Worm (Caenorhabditis elegans) whole organism, mixed stage, embryonic: Measurements from ENCODE around the gene ran-1.

Experiments used
- M03D4.4 ChIP-seq: sonication (generic microtip); optimal IDR thresholded peaks from 2 replicates; lab custom pipeline; 2017; ENCODE audit warnings: mild to moderate bottlenecking, missing genetic modification characterization, missing compliant biosample characterization
- bed-3 ChIP-seq: fragments of 200-800 bp; sonication (Bioruptor generic); optimal IDR thresholded peaks from 3 replicates; lab custom pipeline; 2018; ENCODE audit warnings: mild to moderate bottlenecking, missing genetic modification characterization, moderate library complexity, missing compliant biosample characterization
- ceh-39 ChIP-seq: fragments of 150-350 bp; optimal IDR thresholded peaks from 2 replicates; lab custom pipeline; 2014; ENCODE audit warnings: missing biosample characterization, missing genetic modification characterization
- ceh-43 ChIP-seq: fragments of 200-800 bp; sonication (Bioruptor generic); optimal IDR thresholded peaks from 2 replicates; lab custom pipeline; 2018; ENCODE audit warnings: mild to moderate bottlenecking, missing genetic modification characterization, moderate library complexity, missing compliant biosample characterization
- ceh-83 ChIP-seq: fragments of 200-800 bp; sonication (Bioruptor generic); optimal IDR thresholded peaks from 2 replicates; lab custom pipeline; 2018; ENCODE audit warnings: mild to moderate bottlenecking, missing genetic modification characterization, missing compliant biosample characterization
- ces-1 ChIP-seq: fragments of 150-350 bp; optimal IDR thresholded peaks from 2 replicates; lab custom pipeline; 2014; ENCODE audit warnings: missing biosample characterization, missing genetic modification reagents, missing genetic modification characterization
- cnd-1 ChIP-seq: fragments of 200-800 bp; sonication (Bioruptor generic); optimal IDR thresholded peaks from 2 replicates; lab custom pipeline; 2018; ENCODE audit warnings: mild to moderate bottlenecking, missing genetic modification characterization, missing compliant biosample characterization
- drap-1 ChIP-seq: fragments of 200-800 bp; sonication (Bioruptor generic); optimal IDR thresholded peaks from 3 replicates; lab custom pipeline; 2018; ENCODE audit warnings: mild to moderate bottlenecking, missing genetic modification characterization, missing compliant biosample characterization
- elt-1 ChIP-seq: sonication (generic microtip); optimal IDR thresholded peaks from 2 replicates; lab custom pipeline; 2017; ENCODE audit warnings: missing genetic modification characterization, mild to moderate bottlenecking, missing compliant biosample characterization, antibody characterized with exemption, moderate library complexity, borderline replicate concordance; ENCODE audit not compliant: insufficient read depth
- elt-3 ChIP-seq: fragments of 150-350 bp; optimal IDR thresholded peaks from 2 replicates; lab custom pipeline; 2014; ENCODE audit warnings: missing biosample characterization, missing genetic modification characterization
- flh-1 ChIP-seq: fragments of 200-800 bp; sonication (Bioruptor generic); optimal IDR thresholded peaks from 2 replicates; lab custom pipeline; 2018; ENCODE audit warnings: mild to moderate bottlenecking, missing genetic modification characterization, moderate library complexity, missing compliant biosample characterization
- hlh-1 ChIP-seq: fragments of 150-350 bp; optimal IDR thresholded peaks from 2 replicates; lab custom pipeline; 2014; ENCODE audit warnings: missing biosample characterization, missing genetic modification reagents, missing genetic modification characterization
- lin-13 ChIP-seq: fragments of 150-350 bp; optimal IDR thresholded peaks from 2 replicates; lab custom pipeline; 2014; ENCODE audit warnings: missing biosample characterization, missing genetic modification characterization
- lin-32 ChIP-seq: fragments of 200-800 bp; sonication (Bioruptor generic); optimal IDR thresholded peaks from 2 replicates; lab custom pipeline; 2018; ENCODE audit warnings: mild to moderate bottlenecking, missing genetic modification characterization, missing compliant biosample characterization
- lsy-2 ChIP-seq: fragments of 150-350 bp; optimal IDR thresholded peaks from 2 replicates; lab custom pipeline; 2014; ENCODE audit warnings: missing biosample characterization, missing genetic modification characterization
- mep-1 ChIP-seq: fragments of 150-350 bp; optimal IDR thresholded peaks from 2 replicates; lab custom pipeline; 2017; ENCODE audit warnings: missing biosample characterization, missing genetic modification reagents, missing genetic modification characterization, inconsistent platforms
- mls-2 ChIP-seq: sonication (generic microtip); optimal IDR thresholded peaks from 2 replicates; lab custom pipeline; 2016; ENCODE audit warnings: mild to moderate bottlenecking, missing genetic modification characterization, moderate library complexity, missing compliant biosample characterization
- nhr-12 ChIP-seq: fragments of 150-350 bp; optimal IDR thresholded peaks from 2 replicates; lab custom pipeline; 2014; ENCODE audit warnings: missing biosample characterization, missing genetic modification characterization
- nhr-2 ChIP-seq: fragments of 150-350 bp; optimal IDR thresholded peaks from 2 replicates; lab custom pipeline; 2014; ENCODE audit warnings: missing biosample characterization, missing genetic modification characterization
- nhr-237 ChIP-seq: fragments of 150-350 bp; optimal IDR thresholded peaks from 2 replicates; lab custom pipeline; 2014; ENCODE audit warnings: missing biosample characterization, missing genetic modification characterization
- nhr-28 ChIP-seq: fragments of 150-350 bp; optimal IDR thresholded peaks from 2 replicates; lab custom pipeline; 2014; ENCODE audit warnings: missing biosample characterization, missing genetic modification characterization
- nhr-76 ChIP-seq: sonication (generic microtip); optimal IDR thresholded peaks from 2 replicates; lab custom pipeline; 2017; ENCODE audit warnings: missing biosample characterization, missing genetic modification characterization
- pha-4 ChIP-seq: fragments of 150-350 bp; optimal IDR thresholded peaks from 2 replicates; lab custom pipeline; 2018; ENCODE audit warnings: missing biosample characterization, missing genetic modification reagents, missing genetic modification characterization
- sem-2 ChIP-seq: fragments of 200-800 bp; sonication (Bioruptor generic); optimal IDR thresholded peaks from 2 replicates; lab custom pipeline; 2018; ENCODE audit warnings: mild to moderate bottlenecking, missing genetic modification characterization, missing compliant biosample characterization
- snpc-4 ChIP-seq: fragments of 150-350 bp; optimal IDR thresholded peaks from 2 replicates; lab custom pipeline; 2014; ENCODE audit warnings: missing biosample characterization, missing genetic modification characterization
- sptf-1 ChIP-seq: sonication (generic microtip); optimal IDR thresholded peaks from 2 replicates; lab custom pipeline; 2017; ENCODE audit warnings: mild to moderate bottlenecking, missing genetic modification characterization, moderate library complexity, missing compliant biosample characterization
- tbx-8 ChIP-seq: fragments of 200-800 bp; sonication (Bioruptor generic); optimal IDR thresholded peaks from 2 replicates; lab custom pipeline; 2018; ENCODE audit warnings: mild to moderate bottlenecking, missing genetic modification characterization, moderate library complexity, missing compliant biosample characterization
- unc-120 ChIP-seq: sonication (generic microtip); optimal IDR thresholded peaks from 2 replicates; lab custom pipeline; 2017; ENCODE audit warnings: missing genetic modification characterization, missing compliant biosample characterization; ENCODE audit not compliant: poor library complexity, severe bottlenecking
- unc-39 ChIP-seq: fragments of 150-350 bp; optimal IDR thresholded peaks from 2 replicates; lab custom pipeline; 2014; ENCODE audit warnings: missing biosample characterization, missing genetic modification characterization
- unc-62 ChIP-seq: fragments of 150-350 bp; optimal IDR thresholded peaks from 2 replicates; lab custom pipeline; 2014; ENCODE audit warnings: missing biosample characterization, missing genetic modification reagents, missing genetic modification characterization
- zip-8 ChIP-seq: fragments of 150-350 bp; optimal IDR thresholded peaks from 2 replicates; lab custom pipeline; 2014; ENCODE audit warnings: missing biosample characterization, missing genetic modification characterization
- ztf-11 ChIP-seq: fragments of 150-350 bp; optimal IDR thresholded peaks from 2 replicates; lab custom pipeline; 2014; ENCODE audit warnings: missing biosample characterization, missing genetic modification characterization

Gene ran-1

ce11 chrIII:10709676-10710075 is 37.9 kb downstream of the ran-1 start:
- TF ChIP-seq zip-8 (tag; lab: Kevin White, UChicago) (peak; percentile 93), sptf-1 (tag; lab: Kevin White, UChicago) (no peak), nhr-76 (tag; lab: Kevin White, UChicago) (no peak), ceh-39 (tag; lab: Kevin White, UChicago) (no peak)

ce11 chrIII:10708484-10708883 is 39.0 kb downstream of the ran-1 start:
- no peak for TF ChIP-seq drap-1 (GFP tag; lab: Kevin White, UChicago)
- TF ChIP-seq nhr-28 (tag; lab: Kevin White, UChicago): no peak
- TF ChIP-seq pha-4 (tag; lab: Kevin White, UChicago): no peak
- no peak for TF ChIP-seq lsy-2 (tag; lab: Kevin White, UChicago)

- TF ChIP-seq nhr-12 (tag; lab: Kevin White, UChicago): no peak
- no peak for TF ChIP-seq lin-13 (tag; lab: Kevin White, UChicago)
- TF ChIP-seq snpc-4: no peak
- TF ChIP-seq hlh-1 (tag; lab: Kevin White, UChicago): no peak
- no peak for TF ChIP-seq elt-3 (tag; lab: Kevin White, UChicago)
- no peak for TF ChIP-seq nhr-76 (tag; lab: Kevin White, UChicago)
- TF ChIP-seq sem-2: no peak
- TF ChIP-seq pha-4 (tag; lab: Kevin White, UChicago): no peak
- no peak for TF ChIP-seq nhr-28 (tag; lab: Kevin White, UChicago)
- TF ChIP-seq ceh-39 (tag; lab: Kevin White, UChicago): no peak
- TF ChIP-seq zip-8 (tag; lab: Kevin White, UChicago): no peak
- no peak for TF ChIP-seq nhr-237 (tag; lab: Kevin White, UChicago)
- TF ChIP-seq unc-120: no peak
- no peak for TF ChIP-seq nhr-2
- no peak for TF ChIP-seq drap-1 (GFP tag; lab: Kevin White, UChicago)
- TF ChIP-seq ceh-83: no peak
- no peak for TF ChIP-seq unc-62 (GFP tag; lab: Kevin White, UChicago)
- TF ChIP-seq flh-1 (GFP tag; lab: Kevin White, UChicago): no peak
- TF ChIP-seq cnd-1 (tag; lab: Kevin White, UChicago): no peak
Measured at ce11 chrIII:10707461-10707860, 40.1 kb downstream of the ran-1 start, which contains the start of gene mrpl-12. TSS of gene mrpl-12 (plus strand) at chrIII:10707761.

ce11 chrIII:10706972-10707438 is 40.5 kb downstream of the ran-1 start, which contains the start of the genes Y39A1A.21 and Y39A1A.22:
TSS of gene Y39A1A.21 (minus strand) at chrIII:10707022.
TSS of gene Y39A1A.22 (minus strand) at chrIII:10707028.
- TF ChIP-seq ztf-11 (peak; percentile 8), ces-1 (GFP tag; lab: Kevin White, UChicago) (peak; percentile 89), drap-1 (GFP tag; lab: Kevin White, UChicago) (peak; percentile 9), cnd-1 (tag; lab: Kevin White, UChicago) (peak; percentile 29), ceh-39 (tag; lab: Kevin White, UChicago) (peak; percentile 36), flh-1 (GFP tag; lab: Kevin White, UChicago) (no peak), bed-3 (peak; percentile 7), tbx-8 (peak; percentile 30), sem-2 (no peak), mep-1 (peak; percentile 44), nhr-237 (tag; lab: Kevin White, UChicago) (peak; percentile 55), elt-3 (tag; lab: Kevin White, UChicago) (no peak), hlh-1 (tag; lab: Kevin White, UChicago) (peak; percentile 31), unc-39 (tag; lab: Kevin White, UChicago) (peak; percentile 6), zip-8 (tag; lab: Kevin White, UChicago) (no peak), unc-120 (peak; percentile 34), pha-4 (tag; lab: Kevin White, UChicago) (peak; percentile 67), ceh-43 (GFP tag; lab: Kevin White, UChicago) (peak; percentile 1), M03D4.4 (peak; percentile 64), lin-32 (peak; percentile 12), lin-13 (tag; lab: Kevin White, UChicago) (peak; percentile 86), mls-2 (peak; percentile 64), sptf-1 (tag; lab: Kevin White, UChicago) (peak; percentile 83), lsy-2 (tag; lab: Kevin White, UChicago) (peak; percentile 80), elt-1 (tag; lab: Kevin White, UChicago) (no peak)
- TF ChIP-seq, all 35 proteins: peak for 20
